Worm (Caenorhabditis elegans) whole organism, young adult: Measurements from ENCODE around the gene sek-3.

Source experiments
- lin-35 ChIP-seq, 3 experiments: fragments of 150-350 bp in 2 of 3; sonication (generic microtip) in 1 of 3; optimal IDR thresholded peaks; 2 replicates each; lab custom pipeline; 2014 to 2018; ENCODE audit warnings: missing biosample characterization in 3 of 3, missing genetic modification characterization in 3 of 3, missing genetic modification reagents in 3 of 3
- nhr-80 ChIP-seq: sonication (generic microtip); optimal IDR thresholded peaks from 2 replicates; lab custom pipeline; 2016; ENCODE audit warnings: missing genetic modification characterization, missing compliant biosample characterization
- nhr-90 ChIP-seq: sonication (generic microtip); optimal IDR thresholded peaks from 2 replicates; lab custom pipeline; 2016; ENCODE audit warnings: missing genotype, mild to moderate bottlenecking, missing genetic modification characterization, missing compliant biosample characterization
- tbx-9 ChIP-seq: sonication (generic microtip); optimal IDR thresholded peaks from 2 replicates; lab custom pipeline; 2016; ENCODE audit warnings: borderline replicate concordance, missing genetic modification characterization, inconsistent platforms, missing compliant biosample characterization

DNA sequence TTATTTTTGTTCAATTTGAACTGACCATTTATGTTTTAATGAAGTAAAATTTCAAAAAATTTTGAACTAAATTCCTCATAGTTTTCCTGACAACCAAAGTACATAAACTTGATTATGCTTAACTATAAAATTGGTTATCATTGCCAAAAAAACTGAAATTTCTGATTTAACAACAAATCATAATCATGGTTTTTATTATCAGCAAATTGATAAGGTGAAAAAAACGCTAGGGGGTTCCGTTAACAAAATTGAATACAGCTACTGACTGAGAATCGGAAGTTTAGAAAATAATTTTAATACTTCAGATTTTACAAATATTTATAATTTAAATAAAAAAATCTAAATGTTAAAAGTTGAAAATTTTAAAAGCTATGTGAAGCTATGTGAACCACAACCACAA lies 10.7 kb upstream of the sek-3 start:
- TF ChIP-seq tbx-9 (tag; lab: Kevin White, UChicago) = no peak
- TF ChIP-seq lin-35 (GFP tag; optimal IDR thresholded peaks at IDR 0.05; lab: Kevin White, UChicago) = no peak
- TF ChIP-seq nhr-90 (tag; lab: Kevin White, UChicago) = no peak
- peak; percentile 8 for TF ChIP-seq nhr-80 (tag; lab: Kevin White, UChicago)
